Fruit fly (Drosophila melanogaster): Measurements from ENCODE around the gene Ect3.

dm6 chr3R:11982547-11982946 lies 16.5 kb upstream of the Ect3 start:
- TF ChIP-seq fd59A (GFP tag; optimal IDR thresholded peaks at IDR 0.05) (no peak), svp (GFP tag) (no peak), Blimp-1 (GFP tag; optimal IDR thresholded peaks at IDR 0.05) (no peak), CG15336 (GFP tag; IDR thresholded peaks at IDR 0.05) (no peak), salr (GFP tag; optimal IDR thresholded peaks at IDR 0.05) (no peak), Hr39 (GFP tag; optimal IDR thresholded peaks at IDR 0.05) (no peak), CG16779 (tag; optimal IDR thresholded peaks at IDR 0.05) (no peak), pdm3 (GFP tag; optimal IDR thresholded peaks at IDR 0.05) (no peak), Sox102F (GFP tag; optimal IDR thresholded peaks at IDR 0.05) (no peak), CG9139 (GFP tag; optimal IDR thresholded peaks at IDR 0.05) (no peak), Lpt (GFP tag; optimal IDR thresholded peaks at IDR 0.05) (no peak), Eip75B (GFP tag; optimal IDR thresholded peaks at IDR 0.05) (no peak)

Measured in whole organism, prepupa.